Worm (Caenorhabditis elegans): ENCODE data around the gene skr-4.

DNA sequence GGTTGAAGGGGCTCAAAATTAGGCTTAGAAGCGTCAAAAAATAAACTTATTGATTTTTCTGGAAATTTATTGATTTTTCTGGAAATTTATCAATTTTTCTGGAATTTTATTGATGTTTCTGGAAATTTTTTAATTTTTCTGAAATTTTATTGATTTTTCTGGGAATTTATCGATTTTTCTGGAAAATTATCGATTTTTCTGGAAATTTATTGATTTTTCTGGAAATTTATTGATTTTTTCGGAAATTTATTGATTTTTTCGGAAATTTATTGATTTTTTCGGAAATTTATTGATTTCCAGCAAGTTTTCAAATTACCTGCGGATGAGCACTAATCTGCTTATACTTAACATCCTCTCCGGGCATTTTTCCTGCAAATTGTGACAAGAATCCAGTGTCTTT lies 22.2 kb upstream of the skr-4 start:
- TF ChIP-seq elt-3 (tag; optimal IDR thresholded peaks at IDR 0.05) (no peak), lin-13 (tag; optimal IDR thresholded peaks at IDR 0.05) (no peak), hlh-1 (tag; optimal IDR thresholded peaks at IDR 0.05) (no peak), nhr-12 (tag; optimal IDR thresholded peaks at IDR 0.05) (no peak), unc-62 (GFP tag; optimal IDR thresholded peaks at IDR 0.05) (no peak), nhr-76 (tag; optimal IDR thresholded peaks at IDR 0.05) (no peak), nhr-28 (tag; optimal IDR thresholded peaks at IDR 0.05) (no peak), nhr-2 (tag; optimal IDR thresholded peaks at IDR 0.05) (no peak), nhr-237 (tag; optimal IDR thresholded peaks at IDR 0.05) (no peak), ces-1 (GFP tag; optimal IDR thresholded peaks at IDR 0.05) (no peak), elt-1 (tag; optimal IDR thresholded peaks at IDR 0.05; ENCODE audit: borderline replicate concordance, insufficient read depth) (no peak), mep-1 (tag; optimal IDR thresholded peaks at IDR 0.05) (no peak), ceh-39 (tag; optimal IDR thresholded peaks at IDR 0.05) (no peak), ztf-11 (tag; optimal IDR thresholded peaks at IDR 0.05) (no peak)
